Worm (Caenorhabditis elegans) whole organism, L4/young adult: Measurements from ENCODE around the gene cpd-2.
"Not testable (repeated sequence)": the region's sequence is repeated elsewhere in the genome, so short reads cannot be mapped to it uniquely, and the experiment has no call there.

ENCODE experiments used
- dao-5 ChIP-seq: sonication (generic microtip); optimal IDR thresholded peaks from 2 replicates; lab custom pipeline; 2016; ENCODE audit warnings: missing genotype, missing genetic modification characterization, moderate library complexity, missing compliant biosample characterization
- him-1 ChIP-seq: sonication (generic microtip); optimal IDR thresholded peaks from 2 replicates; lab custom pipeline; 2016; ENCODE audit warnings: missing genotype, missing genetic modification reagents, missing genetic modification characterization, missing compliant biosample characterization

DNA sequence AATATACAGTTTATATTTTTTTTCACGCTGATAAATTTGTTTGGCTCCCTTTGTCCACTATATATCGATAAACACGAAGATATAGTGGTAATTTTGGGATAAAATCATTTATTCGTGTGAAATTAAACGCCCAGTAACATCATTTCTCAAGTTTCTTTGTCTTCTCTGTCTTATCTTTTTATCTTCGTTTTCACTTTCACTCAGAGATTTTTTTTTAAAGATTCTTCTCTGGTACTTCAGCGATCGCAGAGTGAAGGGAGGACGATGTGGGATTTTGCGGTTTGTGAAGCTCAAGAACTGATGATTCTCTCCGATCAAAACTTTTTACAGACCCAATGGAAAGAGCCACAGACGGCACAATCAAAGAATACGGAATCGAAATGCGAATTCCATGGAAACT, 12.7 kb downstream of the cpd-2 start, which contains the start of gene T27A8.3:
- TF ChIP-seq him-1; dao-5 (tag; lab: Kevin White, UChicago): not testable (repeated sequence)
